Worm (Caenorhabditis elegans) whole organism, early embryonic: ENCODE results near the gene abu-5.
"Not testable (repeated sequence)": the region's sequence is repeated elsewhere in the genome, so short reads cannot be mapped to it uniquely, and the experiment has no call there.

ENCODE experiments used
- B0310.2 ChIP-seq: sonication (generic microtip); optimal IDR thresholded peaks from 2 replicates; lab custom pipeline; 2016; ENCODE audit warnings: mild to moderate bottlenecking, missing genetic modification characterization, missing compliant biosample characterization
- F13C5.2 ChIP-seq: sonication (generic microtip); optimal IDR thresholded peaks from 2 replicates; lab custom pipeline; 2017; ENCODE audit warnings: mild to moderate bottlenecking, missing genetic modification characterization, inconsistent platforms, missing compliant biosample characterization
- aly-1 ChIP-seq: sonication (generic microtip); optimal IDR thresholded peaks from 2 replicates; lab custom pipeline; 2016; ENCODE audit warnings: missing genetic modification characterization, missing compliant biosample characterization
- ama-1 ChIP-seq: fragments of 150-350 bp; optimal IDR thresholded peaks from 2 replicates; lab custom pipeline; 2014
- ceh-13 ChIP-seq: fragments of 200-800 bp; sonication (Bioruptor generic); optimal IDR thresholded peaks from 2 replicates; lab custom pipeline; 2018; ENCODE audit warnings: mild to moderate bottlenecking, missing genetic modification characterization, missing compliant biosample characterization
- ceh-36 ChIP-seq: sonication (generic microtip); optimal IDR thresholded peaks from 2 replicates; lab custom pipeline; 2016; ENCODE audit warnings: missing genetic modification characterization, inconsistent platforms, missing compliant biosample characterization
- ets-7 ChIP-seq: sonication (generic microtip); optimal IDR thresholded peaks from 2 replicates; lab custom pipeline; 2016; ENCODE audit warnings: missing genotype, missing genetic modification characterization, missing compliant biosample characterization
- flt-1 ChIP-seq: fragments of 200-800 bp; sonication (Bioruptor generic); IDR thresholded peaks from 2 replicates; pipeline ENCODE4 v1.3.6; 2022; ENCODE audit warnings: missing genetic modification characterization, missing compliant biosample characterization
- hmbx-1 ChIP-seq: sonication (generic microtip); optimal IDR thresholded peaks from 2 replicates; lab custom pipeline; 2016; ENCODE audit warnings: mild to moderate bottlenecking, missing genetic modification characterization, missing compliant biosample characterization
- hmg-4 ChIP-seq: fragments of 200-800 bp; sonication (Bioruptor generic); optimal IDR thresholded peaks from 2 replicates; lab custom pipeline; 2018; ENCODE audit warnings: mild to moderate bottlenecking, missing genetic modification characterization, missing compliant biosample characterization
- hnd-1 ChIP-seq: sonication (generic microtip); optimal IDR thresholded peaks from 2 replicates; lab custom pipeline; 2016; ENCODE audit warnings: missing genetic modification characterization, missing compliant biosample characterization
- pes-1 ChIP-seq: fragments of 200-800 bp; sonication (Bioruptor generic); IDR thresholded peaks from 2 replicates; pipeline ENCODE4 v1.3.6; 2022; ENCODE audit warnings: missing genetic modification reagents, missing genetic modification characterization, missing compliant biosample characterization
- scrt-1 ChIP-seq: fragments of 200-800 bp; sonication (Bioruptor generic); IDR thresholded peaks from 2 replicates; pipeline ENCODE4 v1.3.6; 2022; ENCODE audit warnings: missing genetic modification characterization, missing compliant biosample characterization
- sea-1 ChIP-seq: fragments of 200-800 bp; sonication (Bioruptor generic); conservative IDR thresholded peaks from 2 replicates; pipeline ENCODE4 v1.3.6; 2022; ENCODE audit warnings: missing genetic modification characterization, missing compliant biosample characterization
- tbx-37 ChIP-seq: fragments of 200-800 bp; sonication (Bioruptor generic); conservative IDR thresholded peaks from 2 replicates; pipeline ENCODE4 v1.3.6; 2022; ENCODE audit warnings: missing genetic modification reagents, missing genetic modification characterization, missing compliant biosample characterization
- tra-4 ChIP-seq: sonication (generic microtip); optimal IDR thresholded peaks from 2 replicates; lab custom pipeline; 2017; ENCODE audit warnings: missing genetic modification characterization, missing compliant biosample characterization

The abu-5 gene

DNA sequence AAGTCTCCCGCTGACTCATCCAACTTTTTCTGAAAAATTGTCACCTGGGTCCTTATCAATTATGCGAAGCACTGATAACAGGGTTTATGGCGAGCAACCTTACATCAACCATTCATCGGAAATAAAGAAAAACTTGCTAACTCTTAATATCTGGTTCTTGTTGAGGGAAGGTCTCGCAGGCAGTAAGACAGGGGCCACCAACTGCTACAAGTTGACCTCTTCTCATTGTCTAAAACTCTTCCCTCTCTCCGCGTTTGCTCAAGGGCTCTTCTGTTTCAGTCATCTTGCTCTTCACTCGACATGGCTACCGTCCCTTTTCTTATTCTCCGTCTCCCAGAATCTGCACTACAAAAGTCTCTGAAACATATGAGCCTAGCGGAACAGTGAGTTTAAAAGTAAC, 45.0 kb downstream of the abu-5 start, which contains the start of gene Y105C5A.10:
Y105C5A.10 (plus strand) TSS at position 301 of the 400 bp plus-strand sequence.
- TF ChIP-seq tbx-37 (GFP tag; lab: Robert Waterston, UW); ceh-13; hnd-1 (tag; lab: Kevin White, UChicago): not testable (repeated sequence)

DNA sequence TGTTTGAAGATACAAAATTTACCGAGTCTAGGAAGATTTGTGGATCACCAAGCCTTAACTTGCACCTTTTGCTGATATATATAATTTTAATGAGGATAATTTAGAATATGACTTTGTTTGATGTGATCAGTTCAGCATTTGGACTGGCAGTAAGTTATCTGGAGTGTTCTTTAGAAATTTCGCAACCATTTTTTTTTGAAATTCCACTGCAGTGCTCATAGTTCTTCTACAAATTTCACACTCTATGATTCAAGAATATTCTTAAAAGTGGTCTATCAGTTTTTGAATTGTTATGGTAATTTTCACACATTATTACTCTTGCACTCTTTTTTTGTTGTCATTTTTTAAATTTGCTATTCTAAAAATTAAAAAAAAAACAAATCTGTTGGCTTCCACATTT, 48.7 kb downstream of the abu-5 start:
- TF ChIP-seq F13C5.2 (tag; lab: Kevin White, UChicago) (no peak), aly-1 (tag; lab: Kevin White, UChicago) (no peak), tra-4 (tag; lab: Kevin White, UChicago) (no peak), sea-1 (GFP tag; lab: Robert Waterston, UW) (no peak), hmbx-1 (tag; lab: Kevin White, UChicago) (no peak), tbx-37 (GFP tag; lab: Robert Waterston, UW) (no peak), ceh-13 (no peak), flt-1 (GFP tag; lab: Robert Waterston, UW) (no peak)

ce11 chrIV:15640852-15641251, 50.4 kb downstream of the abu-5 start, which contains the start of gene Y105C5A.13:
Y105C5A.13 (plus strand) TSS chrIV:15641231.
- TF ChIP-seq B0310.2 (tag; lab: Kevin White, UChicago) (no peak), ama-1 (lab: Kevin White, UChicago) (no peak), F13C5.2 (tag; lab: Kevin White, UChicago) (no peak), hmg-4 (GFP tag; lab: Kevin White, UChicago) (no peak), pes-1 (GFP tag; lab: Robert Waterston, UW) (no peak), hnd-1 (tag; lab: Kevin White, UChicago) (no peak), aly-1 (tag; lab: Kevin White, UChicago) (no peak), flt-1 (GFP tag; lab: Robert Waterston, UW) (no peak), ceh-13 (no peak), tbx-37 (GFP tag; lab: Robert Waterston, UW) (no peak), ceh-36 (no peak), scrt-1 (GFP tag; lab: Robert Waterston, UW) (no peak), ets-7 (no peak), sea-1 (GFP tag; lab: Robert Waterston, UW) (no peak)
